ENCODE assay signal across 4 fruit fly cellular contexts in the genomic region with DNA sequence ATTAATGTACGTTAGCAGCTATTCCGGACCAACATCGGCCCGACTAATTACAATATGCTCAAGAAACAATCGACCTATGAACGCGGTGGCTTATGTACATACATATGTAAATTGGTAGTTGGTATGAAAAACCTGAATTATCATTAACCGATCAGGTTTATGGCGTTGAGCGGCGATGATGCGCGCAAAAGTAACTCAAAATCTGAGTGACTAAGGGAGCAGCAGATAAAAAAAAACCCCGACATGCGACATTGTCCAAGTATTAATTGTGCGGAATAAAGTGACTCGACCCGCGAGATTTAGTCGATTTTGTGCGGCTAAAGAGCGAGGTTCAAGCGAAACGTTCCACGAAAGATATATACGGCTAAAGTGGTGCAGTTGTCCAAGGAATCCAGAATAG.
TF ChIP-seq lines count a peak whose summit lies in the region.

Gene CG9312, plus strand, starts transcription at position 301 of the 400 bp plus-strand sequence.

- no peak for TF ChIP-seq CTCF in whole organism, embryonic (GFP tag; optimal IDR thresholded peaks at IDR 0.05; lab: Kevin White, UChicago)

TF ChIP-seq in whole organism, embryonic, 481 proteins besides CTCF, POLR2A, EP300 and RAD21:
- TF ChIP-seq Spps (tag; optimal IDR thresholded peaks at IDR 0.05; lab: Kevin White, UChicago) = no peak
- peak; percentile 76; the same call in 1 of the 3 replicates for TF ChIP-seq z (GFP tag; IDR thresholded peaks at IDR 0.05; lab: Robert Waterston, UW)

TF ChIP-seq in whole organism, prepupa, 60 proteins besides CTCF, POLR2A, EP300 and RAD21:
- TF ChIP-seq Smox (GFP tag; optimal IDR thresholded peaks at IDR 0.05; lab: Kevin White, UChicago) (no peak), ss (GFP tag; optimal IDR thresholded peaks at IDR 0.05; lab: Kevin White, UChicago) (peak in 1 of 2 experiments; percentile 5), Hr4 (GFP tag; optimal IDR thresholded peaks at IDR 0.05; lab: Kevin White, UChicago) (no peak), dsx (GFP tag; optimal IDR thresholded peaks at IDR 0.05; lab: Kevin White, UChicago; ENCODE audit: poor library complexity, severe bottlenecking) (peak; percentile 37), CG3032 (tag; optimal IDR thresholded peaks at IDR 0.05; lab: Kevin White, UChicago) (no peak)

TF ChIP-seq in whole organism, pupa, 21 proteins besides CTCF, POLR2A, EP300 and RAD21:
- TF ChIP-seq EcR (GFP tag; optimal IDR thresholded peaks at IDR 0.05; lab: Kevin White, UChicago) = peak; percentile 25
- no peak for TF ChIP-seq CG8159 (tag; optimal IDR thresholded peaks at IDR 0.05; lab: Kevin White, UChicago)
TF ChIP-seq in whole organism, pupa: peak in this region for 1.

TF ChIP-seq in whole organism, wandering third instar larva, 38 proteins besides CTCF, POLR2A, EP300 and RAD21:
- no peak for TF ChIP-seq Rel (GFP tag; optimal IDR thresholded peaks at IDR 0.05; lab: Kevin White, UChicago)
- TF ChIP-seq Rel (tag; optimal IDR thresholded peaks at IDR 0.05; lab: Kevin White, UChicago) = peak; percentile 9
- no peak for TF ChIP-seq brk (GFP tag; optimal IDR thresholded peaks at IDR 0.05; lab: Kevin White, UChicago)
